Fruit fly (Drosophila melanogaster): Measurements from ENCODE around the gene VhaAC45RP.

The VhaAC45RP gene

DNA sequence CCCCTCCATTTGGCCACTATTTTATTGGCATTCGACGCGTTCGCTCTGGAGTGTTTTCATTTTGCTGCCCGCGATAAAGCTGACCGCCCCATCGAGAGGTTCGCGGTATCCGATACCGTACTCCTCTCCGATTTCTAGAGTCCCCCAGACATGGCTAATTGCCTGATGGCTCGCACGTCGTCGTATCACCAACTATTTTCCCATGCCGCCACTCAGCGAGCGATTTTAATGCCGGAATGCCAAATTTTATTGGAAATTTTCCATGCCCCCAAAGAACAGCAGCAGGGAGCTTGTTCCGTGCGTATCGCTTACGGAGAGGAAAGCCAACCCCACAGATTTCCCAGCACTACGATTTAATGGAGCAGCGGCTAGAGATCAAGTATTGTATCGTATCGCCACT is 34.8 kb upstream of the VhaAC45RP start:
- TF ChIP-seq psq (optimal IDR thresholded peaks at IDR 0.05) = no peak
- TF ChIP-seq insv (optimal IDR thresholded peaks at IDR 0.05) = no peak
- TF ChIP-seq h (optimal IDR thresholded peaks at IDR 0.05) = no peak
- TF ChIP-seq Myc (optimal IDR thresholded peaks at IDR 0.05) = no peak
- no peak for TF ChIP-seq ttk (optimal IDR thresholded peaks at IDR 0.05)
- TF ChIP-seq Sin3A (optimal IDR thresholded peaks at IDR 0.05) = no peak

DNA sequence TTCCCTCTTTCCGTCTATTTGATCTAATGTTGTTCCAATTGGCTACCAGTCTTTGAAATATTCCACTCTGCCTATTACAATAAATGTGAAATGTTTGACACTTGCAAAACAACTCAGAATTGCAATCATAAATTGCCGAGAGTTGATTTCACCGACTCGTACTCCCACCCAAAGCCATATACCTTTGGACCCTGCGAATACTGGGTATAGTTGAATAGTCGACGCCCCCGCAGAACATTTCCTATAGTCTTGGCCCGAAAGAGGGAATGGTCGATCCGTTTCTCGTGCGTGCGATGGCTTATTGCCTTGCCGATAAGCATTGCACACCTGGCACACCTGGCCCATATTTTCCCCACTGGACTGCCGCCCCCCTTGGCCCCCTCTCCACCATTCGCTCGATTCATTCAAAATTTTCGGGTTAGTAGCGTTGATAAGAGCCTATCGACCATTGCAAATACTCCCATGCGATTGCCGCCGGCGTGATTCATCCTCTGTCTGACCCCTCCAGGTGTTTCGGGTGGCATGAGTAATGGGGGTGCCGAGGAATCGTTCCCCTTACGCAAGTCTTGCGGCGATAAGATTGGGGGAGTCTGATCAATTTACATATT is 34.0 kb upstream of the VhaAC45RP start:
- TF ChIP-seq h (optimal IDR thresholded peaks at IDR 0.05) = no peak
- no peak for TF ChIP-seq Sin3A (optimal IDR thresholded peaks at IDR 0.05)
- no peak for TF ChIP-seq Myc (optimal IDR thresholded peaks at IDR 0.05)
- no peak for TF ChIP-seq ttk (optimal IDR thresholded peaks at IDR 0.05)
- TF ChIP-seq insv (optimal IDR thresholded peaks at IDR 0.05) = no peak
- TF ChIP-seq psq (optimal IDR thresholded peaks at IDR 0.05) = no peak

DNA sequence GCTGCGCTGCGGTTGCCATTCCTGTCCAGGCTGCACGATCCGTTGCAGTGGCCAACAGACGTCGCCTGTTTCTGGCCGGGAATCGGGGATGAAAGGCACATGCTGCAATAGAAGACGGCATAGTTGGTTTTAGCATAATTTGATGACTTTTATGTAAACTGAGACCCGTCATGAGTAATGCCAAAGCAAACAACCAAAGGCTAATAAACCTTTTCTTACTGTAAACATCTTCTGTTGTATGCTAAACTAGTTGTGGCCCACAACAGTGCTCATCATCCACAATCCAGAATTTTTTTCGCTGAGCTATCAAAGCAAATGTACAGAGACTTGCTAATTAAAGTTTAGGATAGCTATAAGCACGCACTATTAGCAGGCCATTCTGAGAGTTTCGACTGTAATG is 32.6 kb upstream of the VhaAC45RP start:
- no peak for TF ChIP-seq h (optimal IDR thresholded peaks at IDR 0.05)
- no peak for TF ChIP-seq Myc (optimal IDR thresholded peaks at IDR 0.05)

DNA sequence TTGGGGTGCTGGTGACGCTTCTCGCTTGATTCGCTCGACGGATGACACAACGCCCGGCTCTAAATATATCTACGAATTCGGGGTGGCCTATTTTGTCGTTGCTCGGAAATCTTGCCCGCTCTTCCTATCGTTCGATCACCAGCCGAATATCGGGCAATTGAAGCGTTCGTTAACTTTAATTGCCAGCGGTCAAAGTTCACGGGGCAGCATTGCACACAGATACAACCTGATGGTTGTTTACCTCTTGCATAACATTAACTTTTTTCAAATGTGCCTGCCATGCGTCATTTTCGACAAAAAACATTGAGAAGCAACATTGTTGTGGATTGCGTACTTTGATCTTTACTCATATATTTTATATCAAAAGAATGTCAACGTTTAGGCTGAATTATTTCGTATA is 31.6 kb upstream of the VhaAC45RP start:
- no peak for TF ChIP-seq Myc (optimal IDR thresholded peaks at IDR 0.05)

DNA sequence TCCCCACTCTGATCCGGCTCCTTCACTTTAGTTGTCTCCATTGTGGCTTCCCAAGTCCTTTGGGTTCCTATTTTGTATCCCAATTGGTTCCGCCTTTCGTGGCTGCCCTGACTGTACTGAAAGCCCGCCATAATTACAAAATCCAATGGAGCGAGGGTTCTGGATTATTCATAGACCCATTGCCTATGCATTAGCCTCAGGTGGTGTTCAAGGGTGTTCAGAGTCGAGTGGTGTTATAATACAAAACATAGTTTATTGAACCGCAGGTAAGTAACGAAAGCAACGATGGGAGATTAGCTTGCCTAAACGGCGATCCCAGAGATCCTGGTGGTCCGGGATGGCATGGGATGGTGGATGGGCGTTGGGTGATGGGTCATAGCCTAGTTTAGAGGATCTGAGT is 29.9 kb upstream of the VhaAC45RP start, which contains the start of gene CG15531:
TSS of gene CG15531 (minus strand) at position 101 of the 400 bp plus-strand sequence.
- TF ChIP-seq psq (optimal IDR thresholded peaks at IDR 0.05) (no peak), Myc (optimal IDR thresholded peaks at IDR 0.05) (no peak), Sin3A (optimal IDR thresholded peaks at IDR 0.05) (no peak), insv (optimal IDR thresholded peaks at IDR 0.05) (no peak), h (optimal IDR thresholded peaks at IDR 0.05) (no peak), ttk (optimal IDR thresholded peaks at IDR 0.05) (no peak)

DNA sequence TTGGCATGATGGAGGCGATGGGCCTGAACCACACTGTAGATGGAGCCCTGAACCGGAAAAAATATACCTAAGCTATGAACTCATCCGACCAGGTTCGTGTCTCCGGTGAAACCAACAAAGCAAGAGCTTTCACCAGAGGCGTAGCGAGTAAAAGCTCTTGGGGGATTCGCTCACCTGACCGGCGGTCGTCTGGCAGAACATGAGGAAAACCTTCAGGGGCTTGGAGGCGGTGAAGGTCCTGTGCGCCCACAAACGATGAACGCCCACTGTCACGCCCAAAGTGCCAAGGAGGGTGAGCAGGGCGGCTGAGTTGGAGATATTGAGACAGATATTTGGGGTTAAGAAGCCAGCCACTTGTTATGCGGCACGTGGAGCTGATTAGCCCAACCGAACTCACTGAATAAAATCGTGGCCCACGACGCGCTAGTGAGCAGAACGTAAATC is 29.4 kb upstream of the VhaAC45RP start:
- TF ChIP-seq Myc (optimal IDR thresholded peaks at IDR 0.05) = no peak
- TF ChIP-seq psq (optimal IDR thresholded peaks at IDR 0.05) = no peak
- no peak for TF ChIP-seq insv (optimal IDR thresholded peaks at IDR 0.05)
- no peak for TF ChIP-seq Sin3A (optimal IDR thresholded peaks at IDR 0.05)
- TF ChIP-seq h (optimal IDR thresholded peaks at IDR 0.05) = no peak
- no peak for TF ChIP-seq ttk (optimal IDR thresholded peaks at IDR 0.05)

DNA sequence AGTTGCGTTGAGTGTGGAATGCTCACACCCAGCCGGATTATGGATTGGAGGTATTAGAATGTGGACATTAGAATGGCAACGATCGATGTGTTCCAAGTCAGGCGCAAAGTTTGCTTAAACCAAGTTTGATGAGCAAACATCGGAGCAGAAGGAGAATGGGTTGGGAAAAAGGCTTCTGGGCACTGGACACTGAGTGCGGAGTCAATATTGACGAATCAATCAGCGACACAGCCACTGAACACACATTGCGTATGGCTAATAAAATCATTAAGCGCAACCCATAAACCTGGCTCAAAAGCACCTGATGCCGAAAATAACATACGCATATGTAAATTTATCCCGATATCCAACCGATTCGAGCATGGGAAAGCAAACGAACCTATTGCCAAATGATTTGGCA is 27.6 kb upstream of the VhaAC45RP start:
- TF ChIP-seq h (optimal IDR thresholded peaks at IDR 0.05) (no peak), Myc (optimal IDR thresholded peaks at IDR 0.05) (no peak), psq (optimal IDR thresholded peaks at IDR 0.05) (no peak), Sin3A (optimal IDR thresholded peaks at IDR 0.05) (no peak), insv (optimal IDR thresholded peaks at IDR 0.05) (no peak), ttk (optimal IDR thresholded peaks at IDR 0.05) (no peak)

DNA sequence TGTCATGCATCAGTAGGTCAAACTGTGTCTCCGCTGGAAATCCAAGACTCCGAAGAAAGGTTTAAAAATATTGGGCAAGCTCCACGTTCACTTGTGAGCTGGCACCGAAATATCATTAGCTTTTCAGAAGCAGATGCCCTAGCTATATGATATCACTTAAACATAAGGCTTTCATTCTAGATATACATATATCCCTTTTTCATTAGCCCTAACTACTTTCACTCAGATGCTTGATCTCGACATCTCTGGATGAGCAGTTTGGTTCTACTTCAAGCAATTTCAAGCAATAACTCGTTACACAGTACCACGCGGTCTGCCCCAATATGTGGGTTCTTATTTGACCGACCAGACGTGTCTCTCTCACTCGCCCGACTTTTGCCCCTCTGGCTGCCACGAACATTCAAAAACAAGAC is 25.2 kb upstream of the VhaAC45RP start:
- no peak for TF ChIP-seq insv (optimal IDR thresholded peaks at IDR 0.05)
- TF ChIP-seq Sin3A (optimal IDR thresholded peaks at IDR 0.05) = no peak
- no peak for TF ChIP-seq ttk (optimal IDR thresholded peaks at IDR 0.05)
- no peak for TF ChIP-seq h (optimal IDR thresholded peaks at IDR 0.05)
- no peak for TF ChIP-seq Myc (optimal IDR thresholded peaks at IDR 0.05)
- TF ChIP-seq psq (optimal IDR thresholded peaks at IDR 0.05) = no peak

DNA sequence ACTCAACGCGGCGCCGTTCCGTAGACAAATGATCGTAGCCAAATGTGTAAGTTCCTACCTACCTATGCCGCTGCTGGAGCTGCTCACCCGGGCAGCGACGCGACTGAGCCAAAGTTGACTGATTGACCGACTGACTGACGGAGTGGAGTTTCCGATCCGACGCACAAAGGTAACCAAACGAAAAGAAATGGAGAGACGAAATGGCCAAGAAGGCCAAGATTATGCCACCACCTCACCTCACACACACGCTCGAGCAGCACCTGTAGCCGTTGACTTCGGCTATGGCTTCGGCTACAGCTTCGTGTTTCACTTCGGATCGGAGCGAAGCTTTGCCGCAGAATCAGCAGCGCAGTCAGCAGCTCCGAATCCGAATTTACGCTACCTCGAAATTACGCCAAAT is 24.8 kb upstream of the VhaAC45RP start, which contains the start of gene CG9747:
TSS of gene CG9747 (minus strand) at position 206 of the 400 bp plus-strand sequence.
- no peak for TF ChIP-seq h (optimal IDR thresholded peaks at IDR 0.05)
- no peak for TF ChIP-seq Myc (optimal IDR thresholded peaks at IDR 0.05)
- TF ChIP-seq insv (optimal IDR thresholded peaks at IDR 0.05) = no peak
- no peak for TF ChIP-seq Sin3A (optimal IDR thresholded peaks at IDR 0.05)
- TF ChIP-seq psq (optimal IDR thresholded peaks at IDR 0.05) = no peak
- TF ChIP-seq ttk (optimal IDR thresholded peaks at IDR 0.05) = no peak

DNA sequence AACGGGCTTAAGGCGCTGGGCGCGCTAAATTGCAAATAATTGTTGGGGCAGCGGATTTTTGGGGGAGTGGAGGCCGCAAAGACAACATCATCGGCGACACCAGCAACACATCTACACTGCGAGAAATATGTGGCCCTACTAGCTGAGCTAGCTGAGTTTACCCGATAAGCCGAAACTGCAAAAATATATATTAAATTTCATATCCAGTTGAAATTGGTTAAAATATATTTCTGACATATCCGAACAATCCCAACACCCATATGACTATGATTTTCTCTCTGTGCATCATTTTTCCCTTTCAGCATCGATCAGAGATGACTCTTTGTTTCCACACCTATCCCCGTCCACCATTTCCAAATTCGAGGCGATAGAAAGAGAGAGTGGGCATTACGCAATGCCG is 23.6 kb upstream of the VhaAC45RP start:
- TF ChIP-seq ttk (optimal IDR thresholded peaks at IDR 0.05) (no peak), Sin3A (optimal IDR thresholded peaks at IDR 0.05) (no peak), psq (optimal IDR thresholded peaks at IDR 0.05) (no peak), Myc (optimal IDR thresholded peaks at IDR 0.05) (no peak), insv (optimal IDR thresholded peaks at IDR 0.05) (no peak), h (optimal IDR thresholded peaks at IDR 0.05) (no peak)

DNA sequence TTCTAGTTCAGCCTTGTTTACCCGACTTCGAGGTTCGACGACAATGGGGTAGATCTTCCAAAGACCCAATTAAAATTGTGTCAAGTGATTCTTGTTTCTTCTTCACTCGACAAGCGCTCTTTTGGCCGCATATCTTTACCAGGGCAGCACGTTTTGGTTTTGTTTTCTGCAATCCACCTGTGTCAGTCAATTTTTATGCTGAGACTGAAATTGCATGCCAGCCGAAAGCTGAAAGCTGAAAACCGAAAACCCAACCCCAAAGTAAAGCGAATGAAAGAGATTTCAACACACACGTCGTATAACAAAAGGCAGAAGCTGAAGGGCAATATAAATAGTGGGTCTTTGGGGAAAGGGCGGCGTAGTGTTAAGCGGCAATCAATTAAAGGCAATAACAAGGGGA is 23.2 kb upstream of the VhaAC45RP start:
- TF ChIP-seq Sin3A (optimal IDR thresholded peaks at IDR 0.05) = no peak

DNA sequence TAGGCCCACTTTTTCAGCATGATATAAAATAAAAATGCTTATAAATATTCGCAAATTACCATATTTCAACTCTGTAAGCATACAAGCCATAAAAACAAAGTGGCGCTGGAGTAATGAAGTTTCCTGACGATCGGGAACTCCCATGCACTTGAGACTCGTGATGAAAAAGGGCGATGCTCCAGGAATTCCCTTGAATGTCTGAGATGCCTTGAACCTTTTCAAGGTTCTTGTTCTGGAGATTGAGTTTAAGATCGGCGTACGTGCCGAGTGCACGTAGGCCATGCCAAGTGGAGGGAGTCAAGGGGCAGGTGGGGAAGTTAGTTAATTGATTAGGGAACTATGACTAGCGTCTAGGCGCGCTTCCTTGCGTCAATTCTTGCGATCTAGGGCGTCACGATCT is 17.7 kb upstream of the VhaAC45RP start:
- TF ChIP-seq h (optimal IDR thresholded peaks at IDR 0.05) = no peak
- TF ChIP-seq insv (optimal IDR thresholded peaks at IDR 0.05) = no peak
- no peak for TF ChIP-seq psq (optimal IDR thresholded peaks at IDR 0.05)

DNA sequence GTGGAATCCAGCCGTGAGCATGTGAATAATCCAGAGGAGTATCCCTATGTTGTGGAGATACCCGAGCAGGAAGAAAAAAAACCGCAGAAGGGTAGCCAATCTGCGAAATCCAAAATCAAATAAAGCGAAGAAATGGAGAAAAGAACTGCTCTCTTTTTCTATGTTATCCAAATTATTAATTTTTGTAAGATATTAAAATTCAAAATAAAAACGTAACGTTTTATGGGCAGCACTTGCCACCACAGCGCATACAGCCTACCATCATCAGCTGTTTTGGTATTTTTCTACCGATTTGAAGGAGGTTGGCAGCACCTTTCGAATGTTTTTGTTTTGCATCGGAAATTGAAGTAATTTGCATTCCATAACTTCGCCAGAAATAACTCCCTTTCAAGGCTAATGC is 13.7 kb upstream of the VhaAC45RP start, which contains the start of gene Bet5:
TSS of gene Bet5 (plus strand) at position 299 of the 400 bp plus-strand sequence.
- TF ChIP-seq ttk (optimal IDR thresholded peaks at IDR 0.05) (no peak), h (optimal IDR thresholded peaks at IDR 0.05) (no peak), Sin3A (optimal IDR thresholded peaks at IDR 0.05) (no peak), psq (optimal IDR thresholded peaks at IDR 0.05) (no peak), insv (optimal IDR thresholded peaks at IDR 0.05) (no peak), Myc (optimal IDR thresholded peaks at IDR 0.05) (no peak)

DNA sequence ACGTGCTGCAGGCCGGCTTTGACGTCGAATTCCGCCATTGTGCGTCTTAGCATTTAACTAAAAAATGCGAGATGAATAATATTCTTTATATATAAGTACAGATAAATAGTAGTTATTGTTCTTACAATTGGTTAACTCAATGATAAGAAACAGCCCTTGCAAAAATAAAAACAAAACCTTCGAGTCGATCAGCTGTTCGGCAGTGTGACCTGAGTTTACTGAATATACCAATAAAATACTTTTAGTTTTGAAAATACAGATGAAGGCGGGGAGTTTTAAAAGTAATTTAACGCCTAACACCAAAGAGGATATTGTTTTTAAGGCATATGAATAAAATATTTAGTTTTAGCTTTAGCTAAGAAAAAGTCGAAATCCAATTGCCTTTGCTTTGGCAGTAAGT is 11.3 kb upstream of the VhaAC45RP start, which contains the start of the genes CG1983 and CG15530:
TSS of gene CG1983 (minus strand) at position 207 of the 400 bp plus-strand sequence.
TSS of gene CG15530 (plus strand) at position 384 of the 400 bp plus-strand sequence.
- TF ChIP-seq h (optimal IDR thresholded peaks at IDR 0.05) = no peak
- TF ChIP-seq insv (optimal IDR thresholded peaks at IDR 0.05) = no peak
- no peak for TF ChIP-seq psq (optimal IDR thresholded peaks at IDR 0.05)
- no peak for TF ChIP-seq Myc (optimal IDR thresholded peaks at IDR 0.05)
- TF ChIP-seq ttk (optimal IDR thresholded peaks at IDR 0.05) = no peak
- TF ChIP-seq Sin3A (optimal IDR thresholded peaks at IDR 0.05) = no peak

All from Kc167 (cell line).